Fruit fly (Drosophila melanogaster) whole organism, embryonic: Measurements from ENCODE around the gene Smvt.
A peak's percentile ranks its signal among the peaks of the same experiment; 100 is the strongest.

ENCODE experiments used
- Aef1 ChIP-seq: fragments of 200-800 bp; sonication (Bioruptor generic); IDR thresholded peaks from 3 replicates; pipeline ENCODE4 v1.3.6; 2022; ENCODE audit warnings: missing biosample characterization, missing genetic modification characterization
- B-H2 ChIP-seq: fragments of 200-800 bp; sonication (Bioruptor generic); optimal IDR thresholded peaks from 2 replicates; lab custom pipeline; 2018; ENCODE audit warnings: missing biosample characterization, mild to moderate bottlenecking, missing genetic modification characterization
- CG1024 ChIP-seq: fragments of 200-800 bp; sonication (Bioruptor generic); IDR thresholded peaks from 2 replicates; pipeline ENCODE4 v1.3.6; 2022; ENCODE audit warnings: missing biosample characterization, missing genetic modification characterization
- CG10267 ChIP-seq: fragments of 200-800 bp; sonication (Bioruptor generic); optimal IDR thresholded peaks from 2 replicates; lab custom pipeline; 2018; ENCODE audit warnings: missing biosample characterization, mild to moderate bottlenecking, missing genetic modification characterization, moderate library complexity
- CG10565 ChIP-seq: fragments of 200-800 bp; sonication (Bioruptor generic); optimal IDR thresholded peaks from 3 replicates; lab custom pipeline; 2016; ENCODE audit warnings: missing biosample characterization, mild to moderate bottlenecking, missing genetic modification characterization
- CG10654 ChIP-seq: fragments of 200-800 bp; sonication (Bioruptor generic); optimal IDR thresholded peaks from 2 replicates; lab custom pipeline; 2016; ENCODE audit warnings: missing biosample characterization, missing genetic modification characterization
- CG11247 ChIP-seq: fragments of 200-800 bp; sonication (Bioruptor generic); IDR thresholded peaks from 2 replicates; pipeline ENCODE4 v1.3.6; 2022; ENCODE audit warnings: missing biosample characterization, missing genetic modification characterization
- CG12744 ChIP-seq: fragments of 200-800 bp; sonication (Bioruptor generic); optimal IDR thresholded peaks from 2 replicates; lab custom pipeline; 2016; ENCODE audit warnings: missing biosample characterization, missing genetic modification characterization
- CG18262 ChIP-seq: fragments of 200-800 bp; optimal IDR thresholded peaks from 3 replicates; lab custom pipeline; 2019; ENCODE audit warnings: missing biosample characterization, mild to moderate bottlenecking, missing genetic modification characterization, moderate library complexity
- CG2116 ChIP-seq: fragments of 200-800 bp; sonication (Bioruptor generic); optimal IDR thresholded peaks from 3 replicates; lab custom pipeline; 2018; ENCODE audit warnings: missing biosample characterization, mild to moderate bottlenecking, missing genetic modification characterization
- CG32767 ChIP-seq: fragments of 200-800 bp; sonication (Bioruptor generic); IDR thresholded peaks from 2 replicates; pipeline ENCODE4 v1.3.6; 2022; ENCODE audit warnings: missing biosample characterization, missing genetic modification characterization
- CG3281 ChIP-seq: fragments of 200-800 bp; sonication (Bioruptor generic); optimal IDR thresholded peaks from 3 replicates; lab custom pipeline; 2017; ENCODE audit warnings: missing biosample characterization, mild to moderate bottlenecking, missing genetic modification characterization
- CG4360 ChIP-seq: fragments of 200-800 bp; sonication (Bioruptor generic); IDR thresholded peaks from 2 replicates; pipeline ENCODE4 v1.3.6; 2022; ENCODE audit warnings: missing biosample characterization, missing genetic modification characterization
- CG4707 ChIP-seq: fragments of 200-800 bp; sonication (Bioruptor generic); optimal IDR thresholded peaks from 2 replicates; lab custom pipeline; 2018; ENCODE audit warnings: missing biosample characterization, mild to moderate bottlenecking, missing genetic modification characterization, moderate library complexity
- CG7963 ChIP-seq: fragments of 200-800 bp; sonication (Bioruptor generic); IDR thresholded peaks from 3 replicates; pipeline ENCODE4 v1.3.6; 2022; ENCODE audit warnings: missing biosample characterization, missing genetic modification characterization; ENCODE audit not compliant: partially characterized antibody
- CG8765 ChIP-seq: fragments of 200-800 bp; sonication (Bioruptor generic); IDR thresholded peaks from 2 replicates; pipeline ENCODE4 v1.3.6; 2022; ENCODE audit warnings: missing biosample characterization, missing genetic modification characterization
- CG9437 ChIP-seq: fragments of 200-800 bp; sonication (Bioruptor generic); optimal IDR thresholded peaks from 2 replicates; lab custom pipeline; 2018; ENCODE audit warnings: missing biosample characterization, mild to moderate bottlenecking, missing genetic modification characterization
- CG9727 ChIP-seq: fragments of 200-800 bp; sonication (Bioruptor generic); optimal IDR thresholded peaks from 3 replicates; lab custom pipeline; 2017; ENCODE audit warnings: missing biosample characterization, mild to moderate bottlenecking, missing genetic modification characterization
- Camta ChIP-seq: fragments of 200-800 bp; sonication (Bioruptor generic); optimal IDR thresholded peaks from 2 replicates; lab custom pipeline; 2016; ENCODE audit warnings: missing biosample characterization, missing genetic modification characterization
- Chrac-16 ChIP-seq: fragments of 200-800 bp; sonication (Bioruptor generic); optimal IDR thresholded peaks from 3 replicates; lab custom pipeline; 2016; ENCODE audit warnings: missing biosample characterization, missing genetic modification characterization
- D19A ChIP-seq: fragments of 200-800 bp; optimal IDR thresholded peaks from 3 replicates; lab custom pipeline; 2019; ENCODE audit warnings: missing biosample characterization, mild to moderate bottlenecking, missing genetic modification characterization, moderate library complexity
- Gsc ChIP-seq: fragments of 200-800 bp; sonication (Bioruptor generic); IDR thresholded peaks from 2 replicates; pipeline ENCODE4 v1.3.6; 2022; ENCODE audit warnings: missing biosample characterization, missing genetic modification characterization
- HLH4C ChIP-seq: fragments of 200-800 bp; sonication (Bioruptor generic); IDR thresholded peaks from 3 replicates; pipeline ENCODE4 v1.3.6; 2022; ENCODE audit warnings: missing biosample characterization, missing genetic modification characterization; ENCODE audit not compliant: partially characterized antibody
- Hey ChIP-seq: fragments of 200-800 bp; sonication (Bioruptor generic); optimal IDR thresholded peaks from 3 replicates; lab custom pipeline; 2018; ENCODE audit warnings: missing biosample characterization, mild to moderate bottlenecking, missing genetic modification characterization
- Hr78 ChIP-seq, 2 experiments: fragments of 200-800 bp in 1 of 2; fragments of >200 bp in 1 of 2; sonication (Bioruptor generic) in 1 of 2; optimal IDR thresholded peaks; 2 replicates each; lab custom pipeline; 2017 to 2019; ENCODE audit warnings: missing biosample characterization in 2 of 2, missing genetic modification characterization in 2 of 2, mild to moderate bottlenecking in 1 of 2, moderate library complexity in 1 of 2
- NK7.1 ChIP-seq: fragments of 200-800 bp; sonication (Bioruptor generic); optimal IDR thresholded peaks from 3 replicates; lab custom pipeline; 2016; ENCODE audit warnings: missing biosample characterization, missing genetic modification characterization
- Six4 ChIP-seq: fragments of 200-800 bp; sonication (Bioruptor generic); optimal IDR thresholded peaks from 2 replicates; lab custom pipeline; 2016; ENCODE audit warnings: missing biosample characterization, missing genetic modification characterization
- Sox102F ChIP-seq: fragments of 200-800 bp; sonication (Bioruptor generic); optimal IDR thresholded peaks from 2 replicates; lab custom pipeline; 2018; ENCODE audit warnings: missing biosample characterization, mild to moderate bottlenecking, missing genetic modification characterization, moderate library complexity
- ap ChIP-seq: fragments of 200-800 bp; sonication (Bioruptor generic); IDR thresholded peaks from 2 replicates; pipeline ENCODE4 v1.3.6; 2022; ENCODE audit warnings: missing biosample characterization, missing genetic modification characterization
- croc ChIP-seq: fragments of 200-800 bp; sonication (Bioruptor generic); conservative IDR thresholded peaks from 3 replicates; pipeline ENCODE4 v1.3.6; 2022; ENCODE audit warnings: missing biosample characterization, missing genetic modification characterization
- crol ChIP-seq: fragments of 200-800 bp; sonication (Bioruptor generic); IDR thresholded peaks from 2 replicates; pipeline ENCODE4 v1.3.6; 2022; ENCODE audit warnings: missing biosample characterization, missing genetic modification characterization
- cwo ChIP-seq: fragments of 200-800 bp; sonication (Bioruptor generic); optimal IDR thresholded peaks from 3 replicates; lab custom pipeline; 2017; ENCODE audit warnings: missing biosample characterization, missing genetic modification characterization, mild to moderate bottlenecking, moderate library complexity, missing genetic modification reagents
- da ChIP-seq: fragments of 200-800 bp; sonication (Bioruptor generic); optimal IDR thresholded peaks from 2 replicates; lab custom pipeline; 2016; ENCODE audit warnings: missing biosample characterization, missing genetic modification characterization
- disco-r ChIP-seq: fragments of 200-800 bp; sonication (Bioruptor generic); optimal IDR thresholded peaks from 2 replicates; lab custom pipeline; 2016; ENCODE audit warnings: missing biosample characterization, missing genetic modification characterization
- dmrt99B ChIP-seq: fragments of 200-800 bp; sonication (Bioruptor generic); optimal IDR thresholded peaks from 2 replicates; lab custom pipeline; 2018; ENCODE audit warnings: missing biosample characterization, mild to moderate bottlenecking, missing genetic modification characterization, moderate library complexity
- ewg ChIP-seq: fragments of 200-800 bp; sonication (Bioruptor generic); optimal IDR thresholded peaks from 3 replicates; lab custom pipeline; 2017; ENCODE audit warnings: mild to moderate bottlenecking, missing biosample characterization, missing genetic modification reagents, missing genetic modification characterization
- gcm ChIP-seq: fragments of 200-800 bp; sonication (Bioruptor generic); optimal IDR thresholded peaks from 2 replicates; lab custom pipeline; 2019; ENCODE audit warnings: missing biosample characterization, mild to moderate bottlenecking, missing genetic modification characterization, moderate library complexity
- knrl ChIP-seq: fragments of 200-800 bp; sonication (Bioruptor generic); IDR thresholded peaks from 3 replicates; pipeline ENCODE4 v1.3.6; 2022; ENCODE audit warnings: missing biosample characterization, missing genetic modification characterization; ENCODE audit not compliant: partially characterized antibody
- nerfin-2 ChIP-seq: fragments of 200-800 bp; sonication (Bioruptor generic); IDR thresholded peaks from 2 replicates; pipeline ENCODE4 v1.3.6; 2022; ENCODE audit warnings: missing biosample characterization, missing genetic modification characterization; ENCODE audit not compliant: partially characterized antibody
- nmo ChIP-seq: fragments of 200-800 bp; sonication (Bioruptor generic); optimal IDR thresholded peaks from 2 replicates; lab custom pipeline; 2018; ENCODE audit warnings: missing biosample characterization, mild to moderate bottlenecking, missing genetic modification characterization, moderate library complexity
- phol ChIP-seq: fragments of 200-800 bp; sonication (Bioruptor generic); optimal IDR thresholded peaks from 3 replicates; lab custom pipeline; 2018; ENCODE audit warnings: missing biosample characterization, mild to moderate bottlenecking, missing genetic modification characterization, moderate library complexity
- pnt ChIP-seq: fragments of 200-800 bp; sonication (Bioruptor generic); optimal IDR thresholded peaks from 3 replicates; lab custom pipeline; 2016; ENCODE audit warnings: missing biosample characterization, missing genetic modification characterization
- psq ChIP-seq: fragments of 200-800 bp; sonication (Bioruptor generic); optimal IDR thresholded peaks from 2 replicates; lab custom pipeline; 2017; ENCODE audit warnings: missing biosample characterization, missing genetic modification characterization
- sc ChIP-seq, 3 experiments: fragments of >200 bp in 2 of 3; fragments of 200-800 bp in 1 of 3; sonication (Bioruptor generic) in 1 of 3; optimal IDR thresholded peaks; 2 replicates in 2 of 3; 3 replicates in 1 of 3; lab custom pipeline; 2017; ENCODE audit warnings: mild to moderate bottlenecking in 1 of 3, missing biosample characterization in 1 of 3, missing genetic modification characterization in 1 of 3, missing genetic modification reagents in 1 of 3
- scrt ChIP-seq: fragments of 200-800 bp; sonication (Bioruptor generic); optimal IDR thresholded peaks from 2 replicates; lab custom pipeline; 2018; ENCODE audit warnings: missing biosample characterization, mild to moderate bottlenecking, missing genetic modification characterization, moderate library complexity
- slbo ChIP-seq: fragments of 200-800 bp; sonication (Bioruptor generic); IDR thresholded peaks from 2 replicates; pipeline ENCODE4 v1.3.6; 2022; ENCODE audit warnings: missing biosample characterization, missing genetic modification characterization
- tin ChIP-seq: fragments of 200-800 bp; sonication (Bioruptor generic); optimal IDR thresholded peaks from 3 replicates; lab custom pipeline; 2016; ENCODE audit warnings: missing biosample characterization, missing genetic modification characterization
- tna ChIP-seq: fragments of 200-800 bp; sonication (Bioruptor generic); IDR thresholded peaks from 2 replicates; pipeline ENCODE4 v1.3.6; 2022; ENCODE audit warnings: missing biosample characterization, missing genetic modification characterization; ENCODE audit not compliant: partially characterized antibody

The Smvt gene

dm6 chr3R:31744044-31744652 is 17.2 kb downstream of the Smvt start, which contains the start of gene CG1896 (continued):
- TF ChIP-seq Sox102F (GFP tag; lab: Kevin White, UChicago) (no peak), psq (GFP tag; lab: Kevin White, UChicago) (no peak), CG4707 (GFP tag; lab: Kevin White, UChicago) (no peak), dmrt99B (peak; percentile 44), CG4360 (GFP tag; lab: Robert Waterston, UW) (no peak), disco-r (GFP tag; lab: Kevin White, UChicago) (no peak), Chrac-16 (peak; percentile 31), pnt (GFP tag; lab: Kevin White, UChicago) (no peak), slbo (GFP tag; lab: Robert Waterston, UW) (peak; percentile 57; the same call in 1 of the 2 replicates), CG2116 (GFP tag; lab: Kevin White, UChicago) (peak; percentile 12), tna (GFP tag; lab: Robert Waterston, UW) (no peak), ap (GFP tag; lab: Robert Waterston, UW) (peak; percentile 47; the same call in 1 of the 2 replicates), tin (peak; percentile 48), Aef1 (GFP tag; lab: Robert Waterston, UW) (peak; percentile 10; the same call in 1 of the 3 replicates), nerfin-2 (GFP tag; lab: Robert Waterston, UW) (no peak), CG8765 (GFP tag; lab: Robert Waterston, UW) (no peak), CG11247 (no peak), D19A (tag; lab: Kevin White, UChicago) (peak; percentile 87), CG32767 (GFP tag; lab: Robert Waterston, UW) (peak; percentile 49; the same call in 1 of the 2 replicates), Hr78 (GFP tag; optimal IDR thresholded peaks at IDR 0.05; lab: Kevin White, UChicago) (no peak), CG3281 (GFP tag; lab: Kevin White, UChicago) (peak; percentile 39), CG9437 (GFP tag; lab: Kevin White, UChicago) (peak; percentile 5), nmo (GFP tag; lab: Kevin White, UChicago) (peak; percentile 38), Hey (tag; lab: Kevin White, UChicago) (no peak), CG1024 (0 out of 2 replicates have a peak, but pooled peaks have one; percentile 29), CG9727 (GFP tag; lab: Kevin White, UChicago) (peak; percentile 55), crol (no peak), scrt (GFP tag; lab: Kevin White, UChicago) (peak; percentile 59), CG18262 (tag; lab: Kevin White, UChicago) (peak; percentile 48), B-H2 (GFP tag; lab: Kevin White, UChicago) (no peak), NK7.1 (no peak), CG10654 (GFP tag; lab: Kevin White, UChicago) (peak; percentile 45), ewg (GFP tag; lab: Kevin White, UChicago) (peak; percentile 26), Six4 (GFP tag; lab: Kevin White, UChicago) (no peak), CG10565 (GFP tag; lab: Kevin White, UChicago) (no peak), CG10267 (tag; lab: Kevin White, UChicago) (peak; percentile 90), HLH4C (no peak), gcm (GFP tag; lab: Kevin White, UChicago) (peak; percentile 16), CG12744 (no peak), da (no peak), Gsc (no peak), phol (peak; percentile 53), croc (GFP tag; lab: Robert Waterston, UW) (peak; percentile 28; the same call in 1 of the 3 replicates), CG7963 (GFP tag; lab: Robert Waterston, UW) (no peak), sc (optimal IDR thresholded peaks at IDR 0.05; lab: Kevin White, UChicago) (no peak), sc (GFP tag; optimal IDR thresholded peaks at IDR 0.05; lab: Kevin White, UChicago) (no peak), knrl (no peak), Camta (no peak), cwo (GFP tag; lab: Kevin White, UChicago) (peak; percentile 11)
